Worm (Caenorhabditis elegans) whole organism, L4 larva: ENCODE data around the gene gop-1.

Source experiments
- ceh-32 ChIP-seq: sonication (generic microtip); optimal IDR thresholded peaks from 2 replicates; lab custom pipeline; 2016; ENCODE audit warnings: mild to moderate bottlenecking, missing genetic modification characterization, missing compliant biosample characterization; ENCODE audit not compliant: poor library complexity
- egl-43 ChIP-seq: fragments of 200-800 bp; sonication (Bioruptor generic); IDR thresholded peaks from 2 replicates; pipeline ENCODE4 v1.3.6; 2022; ENCODE audit warnings: missing genetic modification reagents, missing genetic modification characterization, missing compliant biosample characterization
- mep-1 ChIP-seq: fragments of 150-350 bp; sonication (generic microtip); optimal IDR thresholded peaks from 3 replicates; lab custom pipeline; 2014; ENCODE audit warnings: missing biosample characterization, missing genetic modification characterization
- unc-39 ChIP-seq: sonication (generic microtip); optimal IDR thresholded peaks from 2 replicates; lab custom pipeline; 2017; ENCODE audit warnings: missing biosample characterization, missing genetic modification characterization
- unc-62 ChIP-seq, 3 experiments: fragments of 150-350 bp in 1 of 3; sonication (generic microtip); optimal IDR thresholded peaks in 2 of 3; peaks in 1 of 3; 1 replicate in 1 of 3; 2 replicates in 2 of 3; lab custom pipeline; 2014 to 2017; ENCODE audit warnings: missing biosample characterization in 3 of 3, missing genetic modification characterization in 3 of 3, missing genetic modification reagents in 3 of 3, missing genotype in 1 of 3

ce11 chrIII:5245067-5245466 lies 9.2 kb upstream of the gop-1 start:
- TF ChIP-seq egl-43 = no peak
- TF ChIP-seq unc-39 (tag; lab: Kevin White, UChicago) = no peak
- TF ChIP-seq mep-1 (tag; lab: Kevin White, UChicago) = no peak
- no peak for TF ChIP-seq unc-62 (GFP tag; optimal IDR thresholded peaks at IDR 0.05 in 1 of 2; lab: Kevin White, UChicago)
- TF ChIP-seq unc-62 (tag; optimal IDR thresholded peaks at IDR 0.05; lab: Kevin White, UChicago) = no peak
- no peak for TF ChIP-seq ceh-32 (tag; lab: Kevin White, UChicago)
